Worm (Caenorhabditis elegans) whole organism, L4/young adult: ENCODE measurements around the gene fbxb-5.

Experiments used
- W03F9.2 ChIP-seq: fragments of 150-350 bp; optimal IDR thresholded peaks from 2 replicates; lab custom pipeline; 2014; ENCODE audit warnings: missing biosample characterization, missing genetic modification characterization
- dao-5 ChIP-seq: sonication (generic microtip); optimal IDR thresholded peaks from 2 replicates; lab custom pipeline; 2016; ENCODE audit warnings: missing genotype, missing genetic modification characterization, moderate library complexity, missing compliant biosample characterization
- him-1 ChIP-seq: sonication (generic microtip); optimal IDR thresholded peaks from 2 replicates; lab custom pipeline; 2016; ENCODE audit warnings: missing genotype, missing genetic modification reagents, missing genetic modification characterization, missing compliant biosample characterization

The fbxb-5 gene

DNA sequence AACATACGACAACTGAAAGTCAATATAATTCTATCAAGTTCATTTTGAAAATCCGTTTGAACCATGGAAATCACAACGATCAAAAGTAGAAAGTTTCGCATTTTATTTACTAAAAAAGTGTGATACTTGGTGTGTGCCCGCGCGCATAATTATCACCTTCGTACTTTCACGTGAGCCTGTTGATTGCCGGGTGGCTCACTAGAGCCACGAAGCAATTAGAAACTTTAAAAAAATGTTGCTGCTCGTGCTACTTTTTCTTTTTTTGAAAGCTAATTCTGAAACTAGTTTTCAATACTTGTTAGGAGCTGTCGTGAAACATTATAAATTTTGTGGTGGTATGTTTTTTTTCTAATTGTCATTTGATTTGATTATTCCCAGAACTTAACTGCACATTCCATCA lies 16.6 kb upstream of the fbxb-5 start, which contains the start of the genes irld-9 and irld-33:
irld-9 (minus strand) TSS at position 101 of the 400 bp plus-strand sequence.
irld-33 (plus strand) TSS at position 209 of the 400 bp plus-strand sequence.
- no peak for TF ChIP-seq dao-5
- TF ChIP-seq W03F9.2 (tag; lab: Kevin White, UChicago) = no peak
- TF ChIP-seq him-1 (tag; lab: Kevin White, UChicago) = no peak

DNA sequence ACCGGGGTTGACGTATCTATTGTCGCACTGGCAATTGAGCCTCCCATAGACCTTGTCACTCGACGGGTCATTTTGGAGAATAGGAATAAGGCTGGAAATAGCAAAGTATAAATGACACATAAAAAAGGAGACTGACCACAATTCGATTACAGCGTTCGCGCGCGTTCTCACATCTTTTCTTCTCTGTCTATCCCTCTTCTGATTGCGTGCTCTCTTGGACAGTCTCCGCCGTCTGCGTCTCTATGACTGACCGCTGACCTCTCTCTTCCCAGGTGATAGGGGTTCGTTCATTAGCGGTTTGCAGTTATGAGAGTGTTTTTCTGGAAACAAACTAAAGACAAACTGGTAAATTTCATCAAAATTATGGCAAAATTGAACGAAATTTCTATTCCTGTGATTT lies 14.1 kb upstream of the fbxb-5 start, which contains the start of gene ceh-83:
ceh-83 (minus strand) TSS at position 181 of the 400 bp plus-strand sequence.
- TF ChIP-seq W03F9.2 (tag; lab: Kevin White, UChicago) (no peak), dao-5 (no peak), him-1 (tag; lab: Kevin White, UChicago) (no peak)

DNA sequence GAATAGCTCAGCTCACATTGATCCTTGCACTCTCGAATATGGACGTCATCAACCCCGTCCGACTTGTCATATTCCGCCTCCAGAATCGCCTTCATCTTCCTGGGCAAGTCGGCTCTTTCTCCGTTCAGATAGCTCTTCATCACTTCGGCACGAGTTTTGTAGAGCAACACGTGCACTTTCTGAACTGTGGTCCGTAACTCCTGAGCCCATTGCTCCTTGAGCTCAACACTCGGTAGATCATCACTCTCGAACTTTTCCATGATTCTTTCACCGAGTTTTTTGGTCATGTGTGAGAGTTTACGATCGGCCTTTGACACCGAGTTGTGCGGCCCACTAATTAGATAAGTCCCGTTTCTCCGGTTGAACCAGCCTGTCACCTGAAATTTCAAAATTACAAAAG lies 12.9 kb upstream of the fbxb-5 start:
- TF ChIP-seq him-1 (tag; lab: Kevin White, UChicago) (no peak), W03F9.2 (tag; lab: Kevin White, UChicago) (no peak), dao-5 (no peak)

DNA sequence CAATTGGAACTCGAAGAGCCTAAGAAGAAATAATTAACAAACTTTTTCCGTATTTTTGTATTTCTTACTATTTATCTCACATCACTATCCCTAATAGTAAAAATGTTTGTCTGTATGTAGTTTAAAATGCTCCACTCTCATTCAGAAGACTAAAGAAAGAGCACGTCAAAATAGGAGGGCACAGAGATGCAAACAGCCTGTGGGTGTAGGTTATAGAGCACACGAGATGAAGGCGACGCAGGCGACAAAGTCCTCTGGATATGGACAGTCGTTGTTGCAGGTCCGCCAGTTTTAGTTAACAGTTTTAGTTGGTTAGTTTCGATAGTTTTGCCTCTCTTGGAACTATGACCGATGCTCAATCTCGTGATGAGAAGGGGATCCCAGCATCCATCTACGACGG lies 9.6 kb upstream of the fbxb-5 start, which contains the start of gene ceh-82:
ceh-82 (plus strand) TSS at position 301 of the 400 bp plus-strand sequence.
- no peak for TF ChIP-seq W03F9.2 (tag; lab: Kevin White, UChicago)
- TF ChIP-seq him-1 (tag; lab: Kevin White, UChicago) = no peak
- no peak for TF ChIP-seq dao-5

DNA sequence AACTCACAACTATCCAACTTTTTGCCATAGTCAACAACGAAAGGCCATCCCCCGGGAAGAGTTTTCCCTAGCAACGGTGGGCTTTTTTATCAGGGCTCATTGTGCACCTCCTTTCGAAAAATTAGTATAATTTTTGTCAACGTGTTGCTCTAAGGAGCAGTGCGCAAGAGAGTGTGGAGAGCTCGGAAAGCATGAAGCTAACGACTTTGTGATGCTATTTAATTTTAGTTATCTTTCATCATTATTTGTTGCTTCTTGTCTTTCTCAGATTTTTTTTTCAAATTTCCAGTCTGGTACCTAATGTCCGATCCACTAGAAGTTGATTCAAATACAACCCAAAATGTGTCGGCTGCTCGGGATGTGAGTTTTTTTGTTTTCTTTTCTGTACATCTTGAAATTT lies 7.8 kb upstream of the fbxb-5 start, which contains the start of gene ceh-81:
ceh-81 (plus strand) TSS at position 301 of the 400 bp plus-strand sequence.
- TF ChIP-seq him-1 (tag; lab: Kevin White, UChicago) (no peak), dao-5 (no peak), W03F9.2 (tag; lab: Kevin White, UChicago) (no peak)

DNA sequence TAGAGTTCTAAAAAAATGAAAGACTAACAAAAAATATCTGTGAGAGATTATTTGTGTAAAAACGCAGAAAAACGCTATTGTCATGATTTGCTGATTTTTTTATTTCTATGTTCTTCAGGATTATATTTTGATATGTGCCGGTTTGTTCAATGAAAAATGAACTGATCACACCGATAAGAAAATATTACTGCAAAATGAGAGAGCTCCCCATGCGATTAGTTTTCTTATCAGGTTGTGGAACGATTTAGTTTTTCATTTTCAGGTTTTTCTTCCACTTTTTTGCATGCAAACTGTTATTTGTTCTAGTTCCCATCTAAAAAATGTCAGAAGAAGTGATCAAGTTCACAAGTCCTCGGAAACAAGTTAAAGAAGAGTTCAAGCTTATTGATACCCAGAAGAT lies 6.0 kb upstream of the fbxb-5 start, which contains the start of gene btb-9:
btb-9 (plus strand) TSS at position 254 of the 400 bp plus-strand sequence.
- TF ChIP-seq dao-5 = no peak

DNA sequence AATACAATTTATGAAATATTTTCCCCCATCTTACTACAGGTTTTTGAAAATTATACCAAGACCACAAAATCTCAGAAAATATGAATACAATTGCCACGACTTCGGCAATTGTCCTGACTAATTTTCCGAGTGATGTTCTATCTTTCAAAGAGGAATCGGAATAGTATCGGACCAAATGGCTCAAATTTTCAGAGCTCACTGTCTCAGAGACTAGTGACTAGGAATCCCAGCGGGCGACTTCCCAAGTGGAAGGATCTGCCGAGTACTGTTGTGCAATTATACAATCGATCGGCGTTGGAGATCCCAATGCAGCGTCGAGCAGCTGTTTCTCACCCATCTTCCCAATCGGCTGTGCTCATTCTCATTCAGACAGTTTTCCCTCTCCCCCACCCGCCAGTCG lies 3.4 kb upstream of the fbxb-5 start, which contains the start of gene F45C12.17:
F45C12.17 (plus strand) TSS at position 377 of the 400 bp plus-strand sequence.
- no peak for TF ChIP-seq dao-5
- no peak for TF ChIP-seq him-1 (tag; lab: Kevin White, UChicago)
- no peak for TF ChIP-seq W03F9.2 (tag; lab: Kevin White, UChicago)

DNA sequence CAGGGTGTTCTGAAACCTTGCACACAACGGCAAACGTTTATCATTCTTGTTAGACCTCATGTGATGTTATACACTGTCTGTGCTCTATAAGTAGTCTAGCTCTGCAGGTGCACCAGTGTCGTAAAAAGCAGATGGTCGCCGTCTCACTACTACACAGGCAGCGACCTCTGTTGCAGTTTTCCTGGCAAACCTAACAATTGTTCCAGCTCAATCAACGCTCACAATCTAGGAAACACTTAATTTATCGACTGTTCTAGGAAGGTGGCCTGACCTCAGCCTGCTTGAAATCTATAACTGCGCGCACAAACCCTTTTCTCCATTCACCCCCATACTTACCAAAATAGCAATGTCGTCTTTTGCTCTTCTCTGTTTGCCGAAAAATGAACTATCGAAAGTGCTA lies 2.0 kb upstream of the fbxb-5 start, which contains the start of gene fbxb-11:
fbxb-11 (plus strand) TSS at position 301 of the 400 bp plus-strand sequence.
- TF ChIP-seq W03F9.2 (tag; lab: Kevin White, UChicago) = no peak

DNA sequence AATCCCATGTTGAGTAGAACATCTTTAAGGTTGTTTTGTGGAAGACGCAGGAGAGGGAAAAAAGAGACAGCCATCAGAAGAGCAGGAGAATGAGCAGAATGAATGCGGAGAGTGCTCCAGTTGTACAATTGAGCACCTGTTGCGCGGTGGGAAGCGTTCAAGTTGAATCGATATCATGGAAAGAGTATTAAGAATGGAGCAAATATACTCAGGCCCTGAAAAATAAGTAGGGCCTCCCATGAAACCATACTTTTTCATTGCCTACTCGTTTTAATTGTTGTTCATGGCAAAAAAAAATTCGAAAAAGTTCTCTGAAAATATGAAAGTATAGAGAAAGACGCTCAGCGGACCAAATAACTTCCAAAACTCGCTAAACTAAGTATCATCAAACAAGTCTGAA lies 3.1 kb downstream of the fbxb-5 start, which contains the start of gene fbxb-48:
fbxb-48 (minus strand) TSS at position 101 of the 400 bp plus-strand sequence.
- TF ChIP-seq him-1 (tag; lab: Kevin White, UChicago) (no peak), W03F9.2 (tag; lab: Kevin White, UChicago) (no peak), dao-5 (no peak)

DNA sequence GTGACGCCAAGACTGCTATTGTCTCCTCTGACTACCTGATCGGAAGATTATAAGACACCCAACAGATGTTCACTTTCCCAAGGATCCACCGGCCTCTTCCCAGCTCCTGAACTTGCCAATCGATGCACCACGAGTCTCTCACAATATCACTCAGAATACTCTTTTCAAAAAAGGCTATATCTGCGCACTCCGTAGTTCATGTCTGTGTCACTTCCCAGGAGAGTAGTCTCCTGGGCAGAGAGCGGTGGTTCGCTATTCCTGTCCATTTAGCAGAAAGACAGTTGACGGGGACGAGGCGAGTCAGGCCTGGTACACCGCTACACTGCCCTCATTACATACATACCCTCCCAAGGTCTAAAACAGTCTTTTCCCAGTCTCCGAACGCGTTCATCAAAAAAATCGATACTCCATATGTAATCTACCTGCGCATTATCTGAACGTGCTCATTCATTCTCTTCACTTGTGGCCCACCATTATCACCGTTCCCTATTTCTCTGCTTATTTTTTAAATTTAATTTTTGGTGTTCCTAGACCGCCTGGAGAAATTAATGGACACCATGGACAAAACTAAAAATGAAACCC lies 7.4 kb downstream of the fbxb-5 start, which contains the start of gene btb-6:
btb-6 (plus strand) TSS at position 532 of the 582 bp plus-strand sequence.
- no peak for TF ChIP-seq dao-5
- no peak for TF ChIP-seq W03F9.2 (tag; lab: Kevin White, UChicago)
- no peak for TF ChIP-seq him-1 (tag; lab: Kevin White, UChicago)

DNA sequence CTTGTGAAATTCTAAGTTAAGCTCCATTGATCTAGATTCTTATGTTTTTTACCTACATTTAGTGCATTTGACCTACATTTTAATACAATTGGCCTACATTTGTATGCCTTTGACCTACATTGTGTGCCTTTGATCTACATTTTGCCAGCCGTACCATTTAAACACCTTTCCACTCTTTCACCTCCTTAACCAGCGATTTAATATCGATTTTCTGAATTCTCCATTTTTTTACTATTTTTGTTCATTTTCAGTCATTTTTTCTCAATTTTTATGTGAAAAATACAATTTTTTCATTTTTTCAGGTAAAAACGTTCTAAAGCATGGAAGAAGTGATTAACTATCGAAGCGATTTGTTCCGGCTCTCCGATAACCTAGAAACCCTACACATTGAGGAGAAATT lies 9.4 kb downstream of the fbxb-5 start, which contains the start of gene btb-7:
btb-7 (plus strand) TSS at position 301 of the 400 bp plus-strand sequence.
- TF ChIP-seq dao-5 (no peak), W03F9.2 (tag; lab: Kevin White, UChicago) (no peak), him-1 (tag; lab: Kevin White, UChicago) (no peak)

DNA sequence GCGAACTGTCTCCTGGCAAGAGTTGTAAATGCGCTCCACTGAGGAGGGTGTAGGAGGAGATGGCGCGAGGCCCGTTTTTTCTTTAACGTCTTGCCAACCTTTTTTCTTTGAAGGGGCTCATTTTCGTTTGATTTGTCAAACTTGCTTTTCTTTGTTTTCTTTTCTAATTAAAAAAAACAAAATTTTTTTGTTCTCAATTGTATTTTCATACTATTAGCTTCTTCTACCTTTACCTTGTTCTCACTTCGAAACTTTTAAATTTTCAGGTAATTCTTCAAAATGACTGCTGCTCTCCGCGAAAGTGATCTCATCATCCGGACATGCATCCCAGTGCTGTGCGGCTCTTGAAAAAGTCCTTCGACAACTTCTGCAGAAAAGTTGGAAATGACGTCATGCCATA lies 12.3 kb downstream of the fbxb-5 start, which contains the start of gene fbxa-184:
fbxa-184 (plus strand) TSS at position 301 of the 400 bp plus-strand sequence.
- TF ChIP-seq W03F9.2 (tag; lab: Kevin White, UChicago) (no peak), dao-5 (no peak), him-1 (tag; lab: Kevin White, UChicago) (no peak)

DNA sequence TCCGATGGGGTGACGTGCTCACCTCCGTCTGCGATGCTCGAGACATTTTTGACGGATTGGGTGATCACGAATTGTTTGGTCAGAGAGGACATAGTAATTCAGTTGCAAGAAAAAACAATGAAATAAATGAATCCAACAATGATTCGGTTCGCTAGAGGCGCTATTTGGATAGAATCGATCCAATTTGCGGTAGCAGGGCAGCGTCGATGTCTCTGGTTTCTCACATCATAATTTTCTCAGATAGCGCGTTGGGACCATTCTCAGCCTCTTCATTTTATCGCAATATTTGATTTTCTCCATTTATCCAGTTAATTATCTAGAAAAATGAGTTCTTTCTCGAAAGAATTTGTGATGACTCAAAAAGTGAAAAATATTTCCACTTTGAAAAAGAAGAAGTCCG lies 15.9 kb downstream of the fbxb-5 start, which contains the start of gene sdz-18:
sdz-18 (minus strand) TSS at position 101 of the 400 bp plus-strand sequence.
- TF ChIP-seq W03F9.2 (tag; lab: Kevin White, UChicago) (no peak), him-1 (tag; lab: Kevin White, UChicago) (no peak), dao-5 (no peak)

DNA sequence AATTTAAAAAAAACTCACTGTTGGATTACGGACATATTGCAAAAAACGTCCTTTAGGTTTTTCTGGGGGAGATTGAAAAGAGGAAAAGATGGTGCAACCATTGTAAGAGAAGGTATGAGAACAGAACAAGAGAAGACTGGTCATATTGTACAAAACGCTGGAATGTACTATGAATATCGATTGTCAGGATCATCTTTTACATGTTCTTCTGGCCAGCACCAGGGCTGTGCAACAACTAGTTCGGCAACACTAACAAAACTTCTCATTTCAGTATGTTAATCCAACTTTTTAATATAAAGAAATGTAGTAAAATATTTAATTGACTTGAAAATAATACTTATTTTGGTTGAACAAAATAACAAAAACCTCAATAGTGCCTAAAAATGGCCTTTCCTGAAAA lies 18.9 kb downstream of the fbxb-5 start, which contains the start of gene fbxb-47:
fbxb-47 (minus strand) TSS at position 101 of the 400 bp plus-strand sequence.
- TF ChIP-seq him-1 (tag; lab: Kevin White, UChicago) (no peak), W03F9.2 (tag; lab: Kevin White, UChicago) (no peak), dao-5 (no peak)
